Worm (Caenorhabditis elegans) whole organism, L4 larva: Measurements from ENCODE around the gene K02C4.5.

ENCODE experiments used
- F37D6.2 ChIP-seq: sonication (generic microtip); optimal IDR thresholded peaks from 2 replicates; lab custom pipeline; 2016; ENCODE audit warnings: mild to moderate bottlenecking, missing genetic modification characterization, missing compliant biosample characterization
- F49E8.2 ChIP-seq: sonication (generic microtip); optimal IDR thresholded peaks from 2 replicates; lab custom pipeline; 2016; ENCODE audit warnings: missing compliant biosample characterization, mild to moderate bottlenecking, missing genetic modification characterization, borderline replicate concordance
- R02D3.7 ChIP-seq: fragments of 150-350 bp; sonication (generic microtip); optimal IDR thresholded peaks from 3 replicates; lab custom pipeline; 2014; ENCODE audit warnings: missing biosample characterization, missing genetic modification characterization
- T20F7.1 ChIP-seq: fragments of 200-800 bp; sonication (Bioruptor generic); optimal IDR thresholded peaks from 2 replicates; lab custom pipeline; 2018; ENCODE audit warnings: mild to moderate bottlenecking, missing genetic modification characterization, missing compliant biosample characterization
- T26A8.4 ChIP-seq: fragments of 200-800 bp; sonication (Bioruptor generic); IDR thresholded peaks from 2 replicates; pipeline ENCODE4 v1.3.6; 2022; ENCODE audit warnings: missing genetic modification characterization, missing compliant biosample characterization
- Y105C5A.15 ChIP-seq: fragments of 200-800 bp; sonication (Bioruptor generic); IDR thresholded peaks from 2 replicates; pipeline ENCODE4 v1.3.6; 2022; ENCODE audit warnings: missing genetic modification characterization, missing compliant biosample characterization
- Y5F2A.4 ChIP-seq: fragments of 200-800 bp; sonication (Bioruptor generic); optimal IDR thresholded peaks from 2 replicates; lab custom pipeline; 2018; ENCODE audit warnings: mild to moderate bottlenecking, missing genetic modification characterization, missing compliant biosample characterization
- Y75B8A.6 ChIP-seq: fragments of 200-800 bp; sonication (Bioruptor generic); IDR thresholded peaks from 2 replicates; pipeline ENCODE4 v1.3.6; 2022; ENCODE audit warnings: missing genetic modification reagents, missing genetic modification characterization, missing compliant biosample characterization
- ZK337.2 ChIP-seq: fragments of 200-800 bp; sonication (Bioruptor generic); IDR thresholded peaks from 2 replicates; pipeline ENCODE4 v1.3.6; 2022; ENCODE audit warnings: missing genetic modification reagents, missing genetic modification characterization, missing compliant biosample characterization
- ZK546.5 ChIP-seq, 2 experiments: sonication (generic microtip); optimal IDR thresholded peaks; 2 replicates each; lab custom pipeline; 2017; ENCODE audit warnings: missing biosample characterization in 2 of 2, missing genetic modification characterization in 2 of 2
- ama-1 ChIP-seq: fragments of 150-350 bp; optimal IDR thresholded peaks from 2 replicates; lab custom pipeline; 2014; ENCODE audit warnings: inconsistent platforms, mixed read lengths
- attf-4 ChIP-seq: sonication (generic microtip); optimal IDR thresholded peaks from 3 replicates; lab custom pipeline; 2017; ENCODE audit warnings: missing biosample characterization, missing genetic modification characterization
- ceh-20 ChIP-seq: fragments of 200-800 bp; sonication (Bioruptor generic); IDR thresholded peaks from 2 replicates; pipeline ENCODE4 v1.3.6; 2022; ENCODE audit warnings: missing genetic modification reagents, missing genetic modification characterization, missing compliant biosample characterization
- ceh-44 ChIP-seq: fragments of 200-800 bp; sonication (Bioruptor generic); IDR thresholded peaks from 2 replicates; pipeline ENCODE4 v1.3.6; 2022; ENCODE audit warnings: missing genetic modification reagents, missing genetic modification characterization, missing compliant biosample characterization
- ceh-62 ChIP-seq: sonication (generic microtip); optimal IDR thresholded peaks from 2 replicates; lab custom pipeline; 2017; ENCODE audit warnings: missing biosample characterization, missing genetic modification characterization
- ceh-82 ChIP-seq: sonication (generic microtip); optimal IDR thresholded peaks from 2 replicates; lab custom pipeline; 2017; ENCODE audit warnings: missing biosample characterization, missing genetic modification characterization
- ces-1 ChIP-seq: fragments of 150-350 bp; sonication (generic microtip); optimal IDR thresholded peaks from 4 replicates; lab custom pipeline; 2014; ENCODE audit warnings: missing biosample characterization, missing genetic modification reagents, missing genetic modification characterization
- daf-12 ChIP-seq: fragments of 150-350 bp; optimal IDR thresholded peaks from 2 replicates; lab custom pipeline; 2014; ENCODE audit warnings: missing biosample characterization, missing genetic modification reagents, missing genetic modification characterization
- daf-16 ChIP-seq, 3 experiments: sonication (generic microtip); optimal IDR thresholded peaks; 2 replicates each; lab custom pipeline; 2016 to 2017; ENCODE audit warnings: missing genetic modification characterization in 3 of 3, missing genetic modification reagents in 3 of 3, mild to moderate bottlenecking in 2 of 3, missing compliant biosample characterization in 2 of 3, missing biosample characterization in 1 of 3, moderate library complexity in 1 of 3
- dmd-6 ChIP-seq: fragments of 200-800 bp; sonication (Bioruptor generic); IDR thresholded peaks from 2 replicates; pipeline ENCODE4 v1.3.6; 2022; ENCODE audit warnings: missing genetic modification reagents, missing genetic modification characterization, missing compliant biosample characterization
- dmd-9 ChIP-seq: fragments of 200-800 bp; sonication (Bioruptor generic); IDR thresholded peaks from 2 replicates; pipeline ENCODE4 v1.3.6; 2022; ENCODE audit warnings: missing genetic modification reagents, missing genetic modification characterization, missing compliant biosample characterization
- duxl-1 ChIP-seq: sonication (generic microtip); optimal IDR thresholded peaks from 2 replicates; lab custom pipeline; 2016; ENCODE audit warnings: mild to moderate bottlenecking, missing genetic modification characterization, moderate library complexity, missing compliant biosample characterization; ENCODE audit not compliant: poor library complexity
- dve-1 ChIP-seq: sonication (generic microtip); optimal IDR thresholded peaks from 2 replicates; lab custom pipeline; 2017; ENCODE audit warnings: antibody characterized with exemption, mild to moderate bottlenecking, missing genetic modification characterization, missing compliant biosample characterization; ENCODE audit not compliant: insufficient read depth
- fkh-10 ChIP-seq: fragments of 150-350 bp; optimal IDR thresholded peaks from 2 replicates; lab custom pipeline; 2014; ENCODE audit warnings: missing biosample characterization, missing genetic modification reagents, missing genetic modification characterization
- hif-1 ChIP-seq, 2 experiments: sonication (generic microtip); optimal IDR thresholded peaks; 2 replicates each; lab custom pipeline; 2016 to 2017; ENCODE audit warnings: missing compliant biosample characterization in 2 of 2, missing genetic modification characterization in 2 of 2, missing genetic modification reagents in 2 of 2, missing genotype in 2 of 2, mild to moderate bottlenecking in 1 of 2
- hlh-30 ChIP-seq: sonication (generic microtip); optimal IDR thresholded peaks from 2 replicates; lab custom pipeline; 2017; ENCODE audit warnings: antibody characterized with exemption, mild to moderate bottlenecking, missing genetic modification characterization, missing compliant biosample characterization; ENCODE audit not compliant: insufficient read depth
- hmg-1.1 ChIP-seq: fragments of 200-800 bp; sonication (Bioruptor generic); IDR thresholded peaks from 2 replicates; pipeline ENCODE4 v1.3.6; 2022; ENCODE audit warnings: missing genetic modification reagents, missing genetic modification characterization, missing compliant biosample characterization
- jun-1 ChIP-seq: fragments of 150-350 bp; optimal IDR thresholded peaks from 2 replicates; lab custom pipeline; 2014; ENCODE audit warnings: missing biosample characterization, missing genetic modification reagents, missing genetic modification characterization
- lin-1 ChIP-seq: fragments of 200-800 bp; sonication (Bioruptor generic); IDR thresholded peaks from 2 replicates; pipeline ENCODE4 v1.3.6; 2022; ENCODE audit warnings: missing genetic modification reagents, missing genetic modification characterization, missing compliant biosample characterization
- lin-13 ChIP-seq: fragments of 150-350 bp; optimal IDR thresholded peaks from 2 replicates; lab custom pipeline; 2014; ENCODE audit warnings: missing biosample characterization, missing genetic modification reagents, missing genetic modification characterization
- lin-29 ChIP-seq: fragments of 200-800 bp; sonication (Bioruptor generic); IDR thresholded peaks from 2 replicates; pipeline ENCODE4 v1.3.6; 2022; ENCODE audit warnings: missing genetic modification reagents, missing genetic modification characterization, missing compliant biosample characterization
- madf-9 ChIP-seq: fragments of 200-800 bp; sonication (Bioruptor generic); conservative IDR thresholded peaks from 2 replicates; pipeline ENCODE4 v1.3.6; 2022; ENCODE audit warnings: missing genetic modification reagents, missing genetic modification characterization, missing compliant biosample characterization
- mdt-29 ChIP-seq: fragments of 200-800 bp; sonication (Bioruptor generic); IDR thresholded peaks from 2 replicates; pipeline ENCODE4 v1.3.6; 2022; ENCODE audit warnings: missing genetic modification reagents, missing genetic modification characterization, missing compliant biosample characterization
- mep-1 ChIP-seq: fragments of 150-350 bp; sonication (generic microtip); optimal IDR thresholded peaks from 3 replicates; lab custom pipeline; 2014; ENCODE audit warnings: missing biosample characterization, missing genetic modification characterization
- nhr-10 ChIP-seq: fragments of 150-350 bp; optimal IDR thresholded peaks from 2 replicates; lab custom pipeline; 2014; ENCODE audit warnings: missing biosample characterization, missing genetic modification characterization
- nhr-11 ChIP-seq: fragments of 150-350 bp; optimal IDR thresholded peaks from 2 replicates; lab custom pipeline; 2014; ENCODE audit warnings: missing biosample characterization, missing genetic modification characterization
- nhr-25 ChIP-seq: sonication (generic microtip); optimal IDR thresholded peaks from 2 replicates; lab custom pipeline; 2017; ENCODE audit warnings: missing genetic modification characterization, mild to moderate bottlenecking, missing compliant biosample characterization, antibody characterized with exemption, moderate library complexity, borderline replicate concordance; ENCODE audit not compliant: insufficient read depth
- nhr-42 ChIP-seq: fragments of 200-800 bp; sonication (Bioruptor generic); IDR thresholded peaks from 2 replicates; pipeline ENCODE4 v1.3.6; 2022; ENCODE audit warnings: missing genetic modification characterization, missing compliant biosample characterization
- nhr-48 ChIP-seq: sonication (generic microtip); optimal IDR thresholded peaks from 2 replicates; lab custom pipeline; 2016; ENCODE audit warnings: mild to moderate bottlenecking, missing genetic modification characterization, missing compliant biosample characterization
- nhr-76 ChIP-seq: fragments of 150-350 bp; optimal IDR thresholded peaks from 2 replicates; lab custom pipeline; 2014; ENCODE audit warnings: missing biosample characterization, missing genetic modification characterization
- nhr-77 ChIP-seq: fragments of 150-350 bp; optimal IDR thresholded peaks from 2 replicates; lab custom pipeline; 2014; ENCODE audit warnings: missing biosample characterization, missing genetic modification characterization
- rbr-2 ChIP-seq: sonication (generic microtip); optimal IDR thresholded peaks from 2 replicates; lab custom pipeline; 2016; ENCODE audit warnings: missing genotype, missing genetic modification characterization, missing compliant biosample characterization
- saeg-2 ChIP-seq: fragments of 200-800 bp; sonication (Bioruptor generic); IDR thresholded peaks from 2 replicates; pipeline ENCODE4 v1.3.6; 2022; ENCODE audit warnings: missing genetic modification reagents, missing genetic modification characterization, missing compliant biosample characterization
- skn-1 ChIP-seq: fragments of 150-350 bp; optimal IDR thresholded peaks from 2 replicates; lab custom pipeline; 2014; ENCODE audit warnings: missing biosample characterization, missing genetic modification characterization
- snpc-1.2 ChIP-seq: fragments of 200-800 bp; sonication (Bioruptor generic); IDR thresholded peaks from 2 replicates; pipeline ENCODE4 v1.3.6; 2022; ENCODE audit warnings: missing genetic modification reagents, missing genetic modification characterization, missing compliant biosample characterization
- snpc-4 ChIP-seq: fragments of 150-350 bp; optimal IDR thresholded peaks from 2 replicates; lab custom pipeline; 2014; ENCODE audit warnings: missing biosample characterization, missing genetic modification characterization
- vab-7 ChIP-seq: fragments of 200-800 bp; sonication (Bioruptor generic); IDR thresholded peaks from 2 replicates; pipeline ENCODE4 v1.3.6; 2022; ENCODE audit warnings: missing genetic modification reagents, missing genetic modification characterization, missing compliant biosample characterization
- zag-1 ChIP-seq: fragments of 150-350 bp; optimal IDR thresholded peaks from 2 replicates; lab custom pipeline; 2014; ENCODE audit warnings: missing biosample characterization, missing genetic modification characterization
- zfp-2 ChIP-seq: sonication (generic microtip); optimal IDR thresholded peaks from 2 replicates; lab custom pipeline; 2016; ENCODE audit warnings: mild to moderate bottlenecking, missing genetic modification characterization, missing compliant biosample characterization
- zfp-3 ChIP-seq: fragments of 200-800 bp; sonication (Bioruptor generic); conservative IDR thresholded peaks from 2 replicates; pipeline ENCODE4 v1.3.6; 2022; ENCODE audit warnings: missing genetic modification reagents, missing genetic modification characterization, missing compliant biosample characterization
- ztf-11 ChIP-seq: fragments of 150-350 bp; optimal IDR thresholded peaks from 2 replicates; lab custom pipeline; 2014; ENCODE audit warnings: missing biosample characterization, missing genetic modification characterization
- ztf-7 ChIP-seq: fragments of 150-350 bp; optimal IDR thresholded peaks from 2 replicates; lab custom pipeline; 2014; ENCODE audit warnings: missing biosample characterization, missing genetic modification characterization

K02C4.5 gene

ce11 chrII:8126132-8126531 is 47.9 kb downstream of the K02C4.5 start (continued):
- TF ChIP-seq madf-9 (GFP tag; lab: Robert Waterston, UW) (no peak), T26A8.4 (GFP tag; lab: Robert Waterston, UW) (no peak), rbr-2 (tag; lab: Kevin White, UChicago) (peak; percentile 60), F49E8.2 (tag; lab: Kevin White, UChicago) (no peak), daf-16 (GFP tag; optimal IDR thresholded peaks at IDR 0.05; lab: Kevin White, UChicago) (no peak), daf-16 (tag; optimal IDR thresholded peaks at IDR 0.05; lab: Kevin White, UChicago) (peak; percentile 25), T20F7.1 (GFP tag; lab: Kevin White, UChicago) (no peak), nhr-25 (no peak), snpc-4 (tag; lab: Kevin White, UChicago) (no peak), ZK337.2 (GFP tag; lab: Robert Waterston, UW) (no peak), nhr-48 (no peak), ceh-82 (no peak), fkh-10 (peak; percentile 20), ceh-20 (GFP tag; lab: Robert Waterston, UW) (0 out of 2 replicates have a peak, but pooled peaks have one; percentile 29), nhr-10 (tag; lab: Kevin White, UChicago) (no peak), zfp-2 (tag; lab: Kevin White, UChicago) (no peak), hif-1 (tag; optimal IDR thresholded peaks at IDR 0.05; lab: Kevin White, UChicago) (peak in 1 of 2 experiments; percentile 55), nhr-77 (tag; lab: Kevin White, UChicago) (no peak), nhr-42 (GFP tag; lab: Robert Waterston, UW) (no peak), dmd-9 (GFP tag; lab: Robert Waterston, UW) (no peak), nhr-11 (tag; lab: Kevin White, UChicago) (no peak), zag-1 (no peak), zfp-3 (no peak), Y5F2A.4 (GFP tag; lab: Kevin White, UChicago) (no peak), duxl-1 (tag; lab: Kevin White, UChicago) (no peak), mep-1 (tag; lab: Kevin White, UChicago) (peak; percentile 64), snpc-1.2 (GFP tag; lab: Robert Waterston, UW) (no peak), lin-29 (GFP tag; lab: Robert Waterston, UW) (no peak), hlh-30 (tag; lab: Kevin White, UChicago) (peak; percentile 59), ztf-11 (tag; lab: Kevin White, UChicago) (no peak), Y105C5A.15 (GFP tag; lab: Robert Waterston, UW) (no peak), skn-1 (tag; lab: Kevin White, UChicago) (no peak), attf-4 (tag; lab: Kevin White, UChicago) (no peak), jun-1 (tag; lab: Kevin White, UChicago) (no peak), mdt-29 (GFP tag; lab: Robert Waterston, UW) (no peak), dve-1 (peak; percentile 47), lin-13 (no peak), ceh-62 (tag; lab: Kevin White, UChicago) (no peak), ztf-7 (tag; lab: Kevin White, UChicago) (no peak), Y75B8A.6 (GFP tag; lab: Robert Waterston, UW) (no peak), nhr-76 (tag; lab: Kevin White, UChicago) (no peak), ama-1 (lab: Kevin White, UChicago) (no peak), daf-12 (tag; lab: Kevin White, UChicago) (no peak), ceh-44 (no peak), ces-1 (GFP tag; lab: Kevin White, UChicago) (no peak), F37D6.2 (tag; lab: Kevin White, UChicago) (no peak), vab-7 (peak; percentile 41; the same call in 1 of the 2 replicates), lin-1 (GFP tag; lab: Robert Waterston, UW) (no peak), hmg-1.1 (peak; percentile 76), saeg-2 (GFP tag; lab: Robert Waterston, UW) (no peak), dmd-6 (peak; percentile 59; the same call in 1 of the 2 replicates), R02D3.7 (no peak), ZK546.5 (tag; optimal IDR thresholded peaks at IDR 0.05; lab: Kevin White, UChicago) (no peak)
